Worm (Caenorhabditis elegans): Measurements from ENCODE around the gene str-30.
A peak's percentile ranks its signal among the peaks of the same experiment; 100 is the strongest.

str-30 gene

DNA sequence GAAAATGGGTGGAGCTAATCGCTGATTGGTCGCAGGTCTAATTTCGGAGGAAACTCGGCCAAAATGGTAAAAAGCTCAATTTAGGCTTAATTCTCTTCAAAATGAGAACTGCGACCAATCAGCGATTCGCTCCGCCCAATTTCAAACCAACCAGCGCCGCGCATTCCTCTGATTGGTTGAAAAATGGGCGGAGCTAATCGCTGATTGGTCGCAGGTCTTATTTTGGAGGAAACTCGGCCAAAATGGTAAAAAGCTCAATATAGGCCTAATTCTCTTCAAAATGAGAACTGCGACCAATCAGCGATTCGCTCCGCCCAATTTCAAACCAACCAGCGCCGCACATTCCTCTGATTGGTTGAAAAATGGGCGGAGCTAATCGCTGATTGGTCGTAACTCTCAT, 17.3 kb upstream of the str-30 start:
- TF ChIP-seq D1046.2 (GFP tag; IDR thresholded peaks at IDR 0.05), result 0 out of 2 replicates have a peak, but pooled peaks have one; percentile 23

DNA sequence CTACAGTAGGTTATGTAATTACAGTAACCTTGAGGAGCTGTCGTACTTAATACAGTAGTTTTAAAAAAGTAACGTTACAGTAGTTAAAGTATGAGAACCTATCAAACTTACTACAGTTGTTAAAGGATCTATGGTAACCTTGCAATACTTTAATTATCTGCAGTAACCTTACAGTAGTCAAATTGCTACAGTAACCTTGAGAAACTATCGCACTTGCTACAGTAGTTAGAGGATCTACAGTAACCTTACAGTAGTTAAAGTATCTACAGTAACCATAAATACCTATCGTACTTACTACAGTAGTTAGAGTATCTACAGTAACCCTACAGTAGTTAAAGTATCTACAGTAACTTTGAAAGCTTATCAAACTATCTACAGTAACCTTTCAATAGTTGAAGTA, 13.3 kb upstream of the str-30 start:
- TF ChIP-seq tra-1 (GFP tag; IDR thresholded peaks at IDR 0.05), result no peak
- TF ChIP-seq unc-62 (GFP tag; optimal IDR thresholded peaks at IDR 0.05 in 1 of 2), result peak in 1 of 2 experiments; percentile 91
- TF ChIP-seq unc-62 (tag; optimal IDR thresholded peaks at IDR 0.05), result no peak
- 0 out of 2 replicates have a peak, but pooled peaks have one; percentile 3 for TF ChIP-seq lin-38 (GFP tag; IDR thresholded peaks at IDR 0.05)
- no peak for TF ChIP-seq nhr-237 (tag; optimal IDR thresholded peaks at IDR 0.05)

DNA sequence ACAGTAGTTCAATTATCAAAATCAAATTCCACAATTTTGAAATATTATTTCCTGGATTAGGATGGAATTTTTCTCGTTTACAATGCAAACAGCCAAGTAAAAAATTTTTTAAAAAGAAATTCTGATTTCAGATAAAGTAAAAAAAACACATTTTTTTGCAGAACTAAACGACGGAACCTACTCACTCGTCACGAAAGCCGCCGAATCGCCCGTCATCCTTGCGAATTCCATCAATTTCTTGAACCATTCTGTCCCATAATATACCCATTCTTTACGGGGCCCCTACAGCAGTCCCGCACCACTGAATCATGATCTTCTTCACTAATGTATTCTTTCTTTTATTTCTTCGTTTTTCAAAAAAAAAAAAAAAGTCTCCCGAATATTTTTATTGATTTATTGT, 12.7 kb upstream of the str-30 start:
- TF ChIP-seq hmg-1.1 (GFP tag; IDR thresholded peaks at IDR 0.05) (0 out of 2 replicates have a peak, but pooled peaks have one; percentile 10), lin-38 (GFP tag; IDR thresholded peaks at IDR 0.05) (0 out of 2 replicates have a peak, but pooled peaks have one; percentile 3), F37D6.2 (tag; optimal IDR thresholded peaks at IDR 0.05) (peak; percentile 48), rbr-2 (tag; optimal IDR thresholded peaks at IDR 0.05) (peak; percentile 3), mes-2 (tag; optimal IDR thresholded peaks at IDR 0.05; ENCODE audit: poor library complexity, severe bottlenecking) (peak; percentile 17), hlh-11 (tag; optimal IDR thresholded peaks at IDR 0.05) (no peak), tag-97 (GFP tag; IDR thresholded peaks at IDR 0.05) (no peak), arid-1 (GFP tag; conservative IDR thresholded peaks at IDR 0.05) (peak; percentile 26; the same call in 1 of the 2 replicates), egl-27 (tag; optimal IDR thresholded peaks at IDR 0.05) (no peak), spr-3 (GFP tag; optimal IDR thresholded peaks at IDR 0.05) (peak; percentile 9)

DNA sequence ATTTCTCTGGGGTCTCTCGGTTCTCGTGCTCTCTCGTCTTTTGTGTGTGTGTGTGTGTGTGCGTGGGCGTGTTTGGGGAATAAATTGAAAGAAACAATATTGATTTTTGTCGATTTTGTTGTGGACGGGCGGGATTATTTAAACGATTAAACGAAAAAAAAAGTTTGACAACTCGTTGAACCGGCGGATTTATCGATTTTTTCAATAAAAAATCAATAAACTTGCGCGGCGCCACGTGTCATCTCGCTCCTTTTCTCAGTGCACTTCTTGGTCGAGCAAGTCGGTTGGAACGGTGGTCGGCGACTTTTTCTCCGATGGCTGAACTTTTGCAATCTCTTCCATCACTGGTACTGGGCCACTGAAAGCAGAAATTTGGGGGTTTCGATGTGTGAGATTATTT, 11.9 kb upstream of the str-30 start:
- TF ChIP-seq mdt-29 (GFP tag; IDR thresholded peaks at IDR 0.05) (no peak), tag-97 (GFP tag; IDR thresholded peaks at IDR 0.05) (no peak), dve-1 (tag; optimal IDR thresholded peaks at IDR 0.05; ENCODE audit: insufficient read depth) (no peak), daf-8 (GFP tag; IDR thresholded peaks at IDR 0.05) (no peak), hlh-30 (tag; optimal IDR thresholded peaks at IDR 0.05; ENCODE audit: insufficient read depth) (no peak), lsy-2 (tag; optimal IDR thresholded peaks at IDR 0.05) (peak in 1 of 2 experiments; percentile 6), nhr-237 (tag; optimal IDR thresholded peaks at IDR 0.05) (no peak), spr-1 (tag; optimal IDR thresholded peaks at IDR 0.05) (no peak), F10B5.3 (tag; optimal IDR thresholded peaks at IDR 0.05) (no peak), unc-62 (GFP tag; optimal IDR thresholded peaks at IDR 0.05 in 1 of 2) (peak in 1 of 2 experiments; percentile 0), unc-62 (tag; optimal IDR thresholded peaks at IDR 0.05) (no peak), lin-29 (GFP tag; IDR thresholded peaks at IDR 0.05) (no peak), fos-1 (tag; optimal IDR thresholded peaks at IDR 0.05) (no peak), hmg-1.1 (GFP tag; IDR thresholded peaks at IDR 0.05) (0 out of 2 replicates have a peak, but pooled peaks have one; percentile 24), nhr-28 (tag; optimal IDR thresholded peaks at IDR 0.05) (no peak), T20F7.1 (GFP tag; optimal IDR thresholded peaks at IDR 0.05) (no peak), nhr-25 (tag; optimal IDR thresholded peaks at IDR 0.05; ENCODE audit: borderline replicate concordance, insufficient read depth) (no peak), daf-12 (tag; optimal IDR thresholded peaks at IDR 0.05) (no peak), ctbp-1 (GFP tag; IDR thresholded peaks at IDR 0.05) (no peak), dpl-1 (GFP tag; optimal IDR thresholded peaks at IDR 0.05) (no peak), hlh-11 (tag; optimal IDR thresholded peaks at IDR 0.05) (no peak), vab-7 (GFP tag; IDR thresholded peaks at IDR 0.05) (no peak), ceh-28 (tag; optimal IDR thresholded peaks at IDR 0.05) (peak; percentile 57), hif-1 (tag; optimal IDR thresholded peaks at IDR 0.05) (no peak), ztf-7 (tag; optimal IDR thresholded peaks at IDR 0.05) (no peak)
